Worm (Caenorhabditis elegans) whole organism, young adult: ENCODE measurements around the gene Y37E11AR.7.
"Not testable (repeated sequence)": the region's sequence is repeated elsewhere in the genome, so short reads cannot be mapped to it uniquely, and the experiment has no call there.

ENCODE experiments used
- F33H1.4 ChIP-seq: fragments of 200-800 bp; sonication (Bioruptor generic); IDR thresholded peaks from 2 replicates; pipeline ENCODE4 v1.3.6; 2022; ENCODE audit warnings: missing genetic modification reagents, missing genetic modification characterization, missing compliant biosample characterization
- F49E8.2 ChIP-seq: sonication (generic microtip); optimal IDR thresholded peaks from 3 replicates; lab custom pipeline; 2017; ENCODE audit warnings: missing genetic modification characterization, mild to moderate bottlenecking, missing compliant biosample characterization, antibody characterized with exemption, moderate library complexity; ENCODE audit not compliant: insufficient read depth
- Y56A3A.18 ChIP-seq: fragments of 200-800 bp; sonication (Bioruptor generic); IDR thresholded peaks from 2 replicates; pipeline ENCODE4 v1.3.6; 2022; ENCODE audit warnings: missing genetic modification reagents, missing genetic modification characterization, missing compliant biosample characterization
- akir-1 ChIP-seq: fragments of 200-800 bp; sonication (Bioruptor generic); optimal IDR thresholded peaks from 2 replicates; lab custom pipeline; 2018; ENCODE audit warnings: mild to moderate bottlenecking, missing genetic modification characterization, moderate library complexity, missing compliant biosample characterization
- egl-18 ChIP-seq: fragments of 200-800 bp; sonication (Bioruptor generic); IDR thresholded peaks from 2 replicates; pipeline ENCODE4 v1.3.6; 2022; ENCODE audit warnings: missing genetic modification reagents, missing genetic modification characterization, missing compliant biosample characterization
- lin-54 ChIP-seq: fragments of 200-800 bp; sonication (Bioruptor generic); optimal IDR thresholded peaks from 2 replicates; lab custom pipeline; 2018; ENCODE audit warnings: mild to moderate bottlenecking, missing genetic modification characterization, missing compliant biosample characterization
- lir-1 ChIP-seq: fragments of 200-800 bp; sonication (Bioruptor generic); conservative IDR thresholded peaks from 2 replicates; pipeline ENCODE4 v1.3.6; 2022; ENCODE audit warnings: missing genetic modification reagents, missing genetic modification characterization, missing compliant biosample characterization
- nfya-1 ChIP-seq: sonication (generic microtip); optimal IDR thresholded peaks from 2 replicates; lab custom pipeline; 2017; ENCODE audit warnings: antibody characterized with exemption, missing compliant biosample characterization, missing genetic modification characterization, borderline replicate concordance; ENCODE audit not compliant: insufficient read depth
- nfyb-1 ChIP-seq: fragments of 200-800 bp; sonication (Bioruptor generic); IDR thresholded peaks from 2 replicates; pipeline ENCODE4 v1.3.6; 2022; ENCODE audit warnings: missing genetic modification reagents, missing genetic modification characterization, missing compliant biosample characterization
- sdz-38 ChIP-seq: sonication (generic microtip); optimal IDR thresholded peaks from 2 replicates; lab custom pipeline; 2016; ENCODE audit warnings: missing genotype, missing genetic modification characterization, missing compliant biosample characterization
- ztf-26 ChIP-seq: sonication (generic microtip); optimal IDR thresholded peaks from 2 replicates; lab custom pipeline; 2017; ENCODE audit warnings: missing genetic modification characterization, missing compliant biosample characterization

DNA sequence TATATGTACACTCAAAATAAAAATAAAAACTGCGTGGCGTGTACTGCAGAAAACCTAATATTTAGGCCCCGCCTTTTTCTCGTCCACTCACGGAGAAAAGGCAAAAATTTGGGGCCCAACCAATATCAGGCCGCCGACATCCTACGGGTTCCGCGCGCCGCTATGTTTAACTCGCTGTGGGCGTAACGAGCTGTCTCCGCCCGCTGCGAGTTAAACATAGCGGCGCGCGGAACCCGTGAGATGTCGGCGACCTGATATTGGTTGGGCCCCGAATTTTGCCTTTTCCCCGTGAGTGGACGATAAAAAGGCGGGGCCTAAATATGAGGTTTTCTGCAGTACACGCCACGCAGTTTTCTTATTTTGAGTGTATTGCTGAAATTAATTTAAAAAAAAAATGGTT, 15.9 kb upstream of the Y37E11AR.7 start:
- TF ChIP-seq akir-1 (GFP tag; lab: Kevin White, UChicago); Y56A3A.18 (GFP tag; lab: Robert Waterston, UW); nfyb-1; egl-18 (GFP tag; lab: Robert Waterston, UW); sdz-38; lin-54 (GFP tag; lab: Kevin White, UChicago); lir-1; ztf-26; nfya-1 (tag; lab: Kevin White, UChicago); F49E8.2 (tag; lab: Kevin White, UChicago); F33H1.4: not testable (repeated sequence)
